Worm (Caenorhabditis elegans) whole organism, mixed stage, embryonic: ENCODE results near the gene M02D8.5.

Source experiments
- blmp-1 ChIP-seq: fragments of 150-350 bp; optimal IDR thresholded peaks from 2 replicates; lab custom pipeline; 2014; ENCODE audit warnings: missing biosample characterization, missing genetic modification characterization
- ceh-39 ChIP-seq: fragments of 150-350 bp; optimal IDR thresholded peaks from 2 replicates; lab custom pipeline; 2014; ENCODE audit warnings: missing biosample characterization, missing genetic modification characterization
- mep-1 ChIP-seq: fragments of 150-350 bp; optimal IDR thresholded peaks from 2 replicates; lab custom pipeline; 2017; ENCODE audit warnings: missing biosample characterization, missing genetic modification reagents, missing genetic modification characterization, inconsistent platforms
- nhr-28 ChIP-seq: fragments of 150-350 bp; optimal IDR thresholded peaks from 2 replicates; lab custom pipeline; 2014; ENCODE audit warnings: missing biosample characterization, missing genetic modification characterization
- sem-2 ChIP-seq: fragments of 200-800 bp; sonication (Bioruptor generic); optimal IDR thresholded peaks from 2 replicates; lab custom pipeline; 2018; ENCODE audit warnings: mild to moderate bottlenecking, missing genetic modification characterization, missing compliant biosample characterization

M02D8.5 gene

ce11 chrX:8704830-8705229, 56.6 kb downstream of the M02D8.5 start:
- TF ChIP-seq ceh-39 (tag; lab: Kevin White, UChicago) (no peak), mep-1 (tag; lab: Kevin White, UChicago) (no peak), blmp-1 (no peak), sem-2 (GFP tag; lab: Kevin White, UChicago) (no peak), nhr-28 (tag; lab: Kevin White, UChicago) (no peak)
